Worm (Caenorhabditis elegans) whole organism, L4/young adult: ENCODE data around the gene phat-5.

Experiments used
- W03F9.2 ChIP-seq: fragments of 150-350 bp; optimal IDR thresholded peaks from 2 replicates; lab custom pipeline; 2014; ENCODE audit warnings: missing biosample characterization, missing genetic modification characterization
- him-1 ChIP-seq: sonication (generic microtip); optimal IDR thresholded peaks from 2 replicates; lab custom pipeline; 2016; ENCODE audit warnings: missing genotype, missing genetic modification reagents, missing genetic modification characterization, missing compliant biosample characterization

DNA sequence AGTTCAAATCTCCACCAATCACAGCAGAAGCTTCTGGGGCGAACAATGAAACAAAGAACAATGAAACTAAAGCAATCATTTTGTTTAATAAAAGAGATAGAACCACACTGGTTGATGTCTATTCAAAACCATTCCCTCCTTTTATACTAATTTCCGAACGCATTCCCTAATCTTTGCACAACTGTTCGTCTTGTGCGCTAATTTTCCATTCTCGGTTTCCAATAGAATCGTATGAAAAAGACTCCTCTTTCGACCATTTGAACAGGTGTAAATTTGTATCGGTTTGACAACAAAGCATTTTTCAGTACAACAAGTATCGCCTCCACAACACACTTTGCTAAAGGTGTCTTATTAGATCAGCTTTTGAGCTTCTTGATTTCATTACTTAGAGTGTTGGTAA is 6.2 kb downstream of the phat-5 start, which contains the start of gene T05B4.8:
- no peak for TF ChIP-seq him-1 (tag; lab: Kevin White, UChicago)
- TF ChIP-seq W03F9.2 (tag; lab: Kevin White, UChicago): no peak
